Worm (Caenorhabditis elegans) whole organism, L3 larva: ENCODE data around the gene alg-2.

Experiments used
- ZK546.5 ChIP-seq: sonication (generic microtip); optimal IDR thresholded peaks from 2 replicates; lab custom pipeline; 2017; ENCODE audit warnings: missing biosample characterization, missing genetic modification characterization
- aly-2 ChIP-seq: fragments of 150-350 bp; optimal IDR thresholded peaks from 2 replicates; lab custom pipeline; 2014; ENCODE audit warnings: missing biosample characterization, missing genetic modification characterization
- ama-1 ChIP-seq: fragments of 150-350 bp; optimal IDR thresholded peaks from 2 replicates; lab custom pipeline; 2018
- ceh-16 ChIP-seq: sonication (generic microtip); optimal IDR thresholded peaks from 2 replicates; lab custom pipeline; 2017; ENCODE audit warnings: missing biosample characterization, missing genetic modification characterization
- ceh-28 ChIP-seq: fragments of 150-350 bp; optimal IDR thresholded peaks from 2 replicates; lab custom pipeline; 2014; ENCODE audit warnings: missing biosample characterization, missing genetic modification reagents, missing genetic modification characterization
- ceh-82 ChIP-seq: fragments of 150-350 bp; optimal IDR thresholded peaks from 2 replicates; lab custom pipeline; 2014; ENCODE audit warnings: missing biosample characterization, missing genetic modification characterization
- ceh-9 ChIP-seq: sonication (generic microtip); optimal IDR thresholded peaks from 2 replicates; lab custom pipeline; 2018; ENCODE audit warnings: missing biosample characterization, missing genetic modification characterization
- egl-5 ChIP-seq: fragments of 150-350 bp; optimal IDR thresholded peaks from 2 replicates; lab custom pipeline; 2017; ENCODE audit warnings: missing biosample characterization, missing genetic modification reagents, missing genetic modification characterization, inconsistent platforms
- elt-1 ChIP-seq: fragments of 150-350 bp; optimal IDR thresholded peaks from 2 replicates; lab custom pipeline; 2014; ENCODE audit warnings: missing biosample characterization, missing genetic modification characterization
- elt-2 ChIP-seq: sonication (generic microtip); optimal IDR thresholded peaks from 2 replicates; lab custom pipeline; 2016; ENCODE audit warnings: missing genetic modification reagents, mild to moderate bottlenecking, missing genetic modification characterization, missing compliant biosample characterization
- eor-1 ChIP-seq, 2 experiments: fragments of 150-350 bp; optimal IDR thresholded peaks; 2 replicates each; lab custom pipeline; 2014 to 2018; ENCODE audit warnings: missing biosample characterization in 2 of 2, missing genetic modification characterization in 2 of 2
- fkh-10 ChIP-seq: sonication (generic microtip); optimal IDR thresholded peaks from 2 replicates; lab custom pipeline; 2017; ENCODE audit warnings: missing biosample characterization, missing genetic modification reagents, missing genetic modification characterization
- fos-1 ChIP-seq: fragments of 150-350 bp; optimal IDR thresholded peaks from 2 replicates; lab custom pipeline; 2014; ENCODE audit warnings: missing biosample characterization, missing genetic modification characterization
- hmg-11 ChIP-seq: sonication (generic microtip); optimal IDR thresholded peaks from 2 replicates; lab custom pipeline; 2016; ENCODE audit warnings: missing genetic modification characterization, missing compliant biosample characterization
- jun-1 ChIP-seq: fragments of 150-350 bp; optimal IDR thresholded peaks from 2 replicates; lab custom pipeline; 2014; ENCODE audit warnings: missing biosample characterization, missing genetic modification reagents, missing genetic modification characterization
- lin-15B ChIP-seq: fragments of 150-350 bp; optimal IDR thresholded peaks from 2 replicates; lab custom pipeline; 2014; ENCODE audit warnings: missing biosample characterization, missing genetic modification characterization
- lin-39 ChIP-seq: fragments of 150-350 bp; optimal IDR thresholded peaks from 2 replicates; lab custom pipeline; 2018; ENCODE audit warnings: missing biosample characterization, missing genetic modification reagents, missing genetic modification characterization
- lsy-12 ChIP-seq: sonication (generic microtip); optimal IDR thresholded peaks from 2 replicates; lab custom pipeline; 2016; ENCODE audit warnings: mild to moderate bottlenecking, missing genetic modification characterization, missing compliant biosample characterization
- mdl-1 ChIP-seq: fragments of 150-350 bp; optimal IDR thresholded peaks from 2 replicates; lab custom pipeline; 2014; ENCODE audit warnings: missing biosample characterization, missing genetic modification characterization
- nfya-1 ChIP-seq: sonication (generic microtip); optimal IDR thresholded peaks from 2 replicates; lab custom pipeline; 2017; ENCODE audit warnings: missing genetic modification characterization, mild to moderate bottlenecking, missing compliant biosample characterization, antibody characterized with exemption, moderate library complexity; ENCODE audit not compliant: insufficient read depth
- nhr-11 ChIP-seq: fragments of 150-350 bp; optimal IDR thresholded peaks from 2 replicates; lab custom pipeline; 2014; ENCODE audit warnings: missing biosample characterization, missing genetic modification characterization
- nhr-12 ChIP-seq: fragments of 150-350 bp; optimal IDR thresholded peaks from 2 replicates; lab custom pipeline; 2014; ENCODE audit warnings: missing biosample characterization, missing genetic modification characterization
- nhr-23 ChIP-seq: fragments of 150-350 bp; optimal IDR thresholded peaks from 2 replicates; lab custom pipeline; 2014; ENCODE audit warnings: missing biosample characterization, missing genetic modification reagents, missing genetic modification characterization
- nhr-237 ChIP-seq: fragments of 150-350 bp; optimal IDR thresholded peaks from 2 replicates; lab custom pipeline; 2014; ENCODE audit warnings: missing biosample characterization, missing genetic modification characterization
- nhr-25 ChIP-seq: sonication (generic microtip); optimal IDR thresholded peaks from 2 replicates; lab custom pipeline; 2017; ENCODE audit warnings: missing biosample characterization, missing genetic modification characterization
- nhr-28 ChIP-seq: fragments of 150-350 bp; optimal IDR thresholded peaks from 2 replicates; lab custom pipeline; 2014; ENCODE audit warnings: missing biosample characterization, missing genetic modification characterization
- nhr-43 ChIP-seq: sonication (generic microtip); optimal IDR thresholded peaks from 2 replicates; lab custom pipeline; 2016; ENCODE audit warnings: mild to moderate bottlenecking, missing genetic modification characterization, missing compliant biosample characterization; ENCODE audit not compliant: poor library complexity, severe bottlenecking
- nhr-67 ChIP-seq: fragments of 150-350 bp; optimal IDR thresholded peaks from 2 replicates; lab custom pipeline; 2014; ENCODE audit warnings: missing biosample characterization, missing genetic modification characterization
- nhr-76 ChIP-seq: fragments of 150-350 bp; sonication (generic microtip); optimal IDR thresholded peaks from 5 replicates; lab custom pipeline; 2014; ENCODE audit warnings: missing biosample characterization, missing genetic modification characterization
- pha-4 ChIP-seq: fragments of 150-350 bp; optimal IDR thresholded peaks from 2 replicates; lab custom pipeline; 2014; ENCODE audit warnings: missing biosample characterization, missing genetic modification reagents, missing genetic modification characterization
- pqm-1 ChIP-seq: fragments of 150-350 bp; optimal IDR thresholded peaks from 2 replicates; lab custom pipeline; 2017; ENCODE audit warnings: missing biosample characterization, missing genetic modification characterization, inconsistent platforms
- sea-2 ChIP-seq: fragments of 150-350 bp; sonication (generic microtip); optimal IDR thresholded peaks from 4 replicates; lab custom pipeline; 2014; ENCODE audit warnings: missing biosample characterization, missing genetic modification reagents, missing genetic modification characterization
- snpc-4 ChIP-seq: fragments of 150-350 bp; optimal IDR thresholded peaks from 2 replicates; lab custom pipeline; 2014; ENCODE audit warnings: missing biosample characterization, missing genetic modification characterization
- tbx-2 ChIP-seq: sonication (generic microtip); optimal IDR thresholded peaks from 2 replicates; lab custom pipeline; 2016; ENCODE audit warnings: mild to moderate bottlenecking, missing genetic modification characterization, missing compliant biosample characterization
- unc-39 ChIP-seq: sonication (generic microtip); optimal IDR thresholded peaks from 4 replicates; lab custom pipeline; 2017; ENCODE audit warnings: missing biosample characterization, missing genetic modification characterization
- unc-62 ChIP-seq: fragments of 150-350 bp; sonication (generic microtip); optimal IDR thresholded peaks from 4 replicates; lab custom pipeline; 2014; ENCODE audit warnings: missing biosample characterization, missing genetic modification reagents, missing genetic modification characterization
- zag-1 ChIP-seq: fragments of 150-350 bp; optimal IDR thresholded peaks from 2 replicates; lab custom pipeline; 2014; ENCODE audit warnings: missing biosample characterization, missing genetic modification characterization
- ztf-4 ChIP-seq: fragments of 150-350 bp; optimal IDR thresholded peaks from 2 replicates; lab custom pipeline; 2014; ENCODE audit warnings: missing biosample characterization, missing genetic modification characterization

The alg-2 gene

DNA sequence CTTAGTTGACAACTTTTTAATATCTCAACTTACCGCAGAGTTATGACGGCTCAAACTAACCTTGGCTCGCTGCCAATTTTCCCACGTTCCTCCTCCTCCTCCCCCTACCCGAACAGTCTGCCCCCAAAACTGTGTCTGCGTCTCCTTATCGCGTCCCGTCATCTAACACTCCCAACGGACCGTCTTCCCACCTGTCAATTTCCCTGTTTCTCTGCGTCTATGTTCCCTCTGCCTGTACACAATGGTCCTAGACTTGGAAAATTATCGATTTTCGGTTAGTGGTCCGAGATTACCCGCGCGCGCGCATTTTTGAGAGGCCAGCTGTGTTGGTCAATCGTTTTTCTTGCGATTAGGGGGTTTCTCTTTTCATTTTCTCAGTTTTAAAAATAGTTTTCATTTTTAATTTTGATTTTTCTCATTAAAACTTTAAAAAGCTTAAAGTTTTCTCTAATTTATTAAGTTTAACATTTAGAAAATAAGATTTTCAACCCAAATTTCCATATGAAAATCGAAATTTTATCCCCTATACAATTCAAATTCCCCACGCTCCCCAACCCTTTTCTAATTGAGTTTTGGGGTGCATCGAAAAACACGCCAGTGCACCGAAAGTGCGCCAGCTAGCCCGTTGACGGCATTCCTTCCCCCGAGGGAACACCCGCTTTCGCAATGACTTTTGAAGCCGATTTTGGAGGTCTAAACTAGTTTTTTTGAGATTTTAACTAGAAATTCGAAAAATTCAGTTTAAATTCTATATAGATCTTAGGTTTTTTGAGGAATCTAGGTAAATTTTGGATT, at the start of gene alg-2:
Gene alg-2 (plus strand): TSS at position 220 of the 795 bp plus-strand sequence.
- peak; percentile 31 for TF ChIP-seq elt-2 (tag; lab: Kevin White, UChicago)
- TF ChIP-seq lin-39 (tag; lab: Kevin White, UChicago): peak; percentile 4
- peak; percentile 54 for TF ChIP-seq lin-15B (tag; lab: Kevin White, UChicago)
- peak; percentile 44 for TF ChIP-seq pha-4
- no peak for TF ChIP-seq nhr-237 (tag; lab: Kevin White, UChicago)
- no peak for TF ChIP-seq fkh-10
- no peak for TF ChIP-seq ama-1 (lab: Kevin White, UChicago)
- TF ChIP-seq unc-62: no peak
- no peak for TF ChIP-seq nhr-23 (tag; lab: Kevin White, UChicago)
- no peak for TF ChIP-seq ceh-9 (tag; lab: Kevin White, UChicago)
- peak; percentile 73 for TF ChIP-seq snpc-4 (tag; lab: Kevin White, UChicago)
- no peak for TF ChIP-seq nhr-67 (tag; lab: Kevin White, UChicago)
- TF ChIP-seq elt-1 (tag; lab: Kevin White, UChicago): peak; percentile 6
- TF ChIP-seq pqm-1: peak; percentile 10
- TF ChIP-seq nhr-12: no peak
- no peak for TF ChIP-seq ceh-82 (tag; lab: Kevin White, UChicago)
- TF ChIP-seq, all 47 proteins: peak for 7

DNA sequence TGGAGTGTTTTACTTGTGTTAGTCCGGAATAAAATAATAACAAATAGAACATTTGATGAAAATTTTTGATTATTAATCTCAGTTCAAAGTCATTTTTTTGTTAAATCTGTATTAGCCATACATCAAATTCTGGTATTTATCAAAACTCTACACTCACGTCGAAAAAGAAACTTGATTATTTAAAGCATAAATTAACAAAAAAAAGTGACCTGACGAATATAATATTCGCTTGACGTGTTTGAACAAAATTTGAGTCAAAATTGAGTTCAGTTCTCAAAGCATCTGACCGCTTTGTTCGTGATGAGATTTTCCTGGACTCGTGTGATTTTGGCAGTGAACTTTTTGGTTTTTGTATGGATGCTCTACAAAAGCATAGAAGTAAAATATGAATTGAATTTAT, 49.5 kb upstream of the alg-2 start, which contains the start of gene F46F5.10:
Gene F46F5.10 (plus strand): TSS at position 301 of the 400 bp plus-strand sequence.
- TF ChIP-seq mdl-1 (tag; lab: Kevin White, UChicago) (no peak), ceh-16 (tag; lab: Kevin White, UChicago) (no peak), snpc-4 (tag; lab: Kevin White, UChicago) (no peak), nhr-237 (tag; lab: Kevin White, UChicago) (no peak), nhr-43 (tag; lab: Kevin White, UChicago) (no peak), jun-1 (tag; lab: Kevin White, UChicago) (no peak), ceh-28 (tag; lab: Kevin White, UChicago) (no peak), lin-15B (tag; lab: Kevin White, UChicago) (no peak), nhr-23 (tag; lab: Kevin White, UChicago) (no peak), aly-2 (no peak), ZK546.5 (no peak), nhr-76 (tag; lab: Kevin White, UChicago) (no peak), nfya-1 (tag; lab: Kevin White, UChicago) (no peak), ztf-4 (tag; lab: Kevin White, UChicago) (no peak), nhr-11 (tag; lab: Kevin White, UChicago) (no peak), zag-1 (no peak), sea-2 (GFP tag; lab: Kevin White, UChicago) (no peak), eor-1 (tag; optimal IDR thresholded peaks at IDR 0.05; lab: Kevin White, UChicago) (no peak), pqm-1 (no peak), egl-5 (no peak)

ce11 chrII:825521-825920, 47.5 kb upstream of the alg-2 start, which contains the start of gene F28A10.1:
TSS of gene F28A10.1 (plus strand) at chrII:825821.
- TF ChIP-seq lsy-12 (no peak), elt-1 (tag; lab: Kevin White, UChicago) (no peak), ceh-28 (tag; lab: Kevin White, UChicago) (no peak), elt-2 (tag; lab: Kevin White, UChicago) (no peak), sea-2 (GFP tag; lab: Kevin White, UChicago) (no peak), nhr-23 (tag; lab: Kevin White, UChicago) (no peak), fkh-10 (no peak), mdl-1 (tag; lab: Kevin White, UChicago) (no peak), nhr-12 (no peak), nhr-28 (tag; lab: Kevin White, UChicago) (no peak), zag-1 (no peak), nhr-67 (tag; lab: Kevin White, UChicago) (no peak), nhr-76 (tag; lab: Kevin White, UChicago) (no peak), ceh-16 (tag; lab: Kevin White, UChicago) (no peak)

DNA sequence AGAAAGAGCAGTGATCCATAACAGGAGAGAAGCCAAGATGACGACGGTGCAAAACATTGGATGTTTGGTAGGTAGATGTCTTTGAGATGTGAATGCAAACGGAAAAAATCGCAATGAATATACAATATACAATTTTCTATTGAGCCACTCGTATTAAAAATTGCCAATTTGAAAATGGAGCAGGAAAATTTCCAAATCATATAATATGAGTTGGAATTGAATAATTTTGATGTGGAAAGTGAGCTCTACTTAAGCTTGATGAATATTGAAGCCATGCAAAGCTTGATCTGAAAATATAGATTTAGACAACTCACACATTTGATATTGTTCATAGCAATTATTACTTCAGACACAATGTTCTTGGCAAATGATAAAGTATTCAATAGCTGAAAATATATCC, 34.6 kb upstream of the alg-2 start, which contains the start of gene F28A10.8:
Gene F28A10.8 (minus strand): TSS at position 101 of the 400 bp plus-strand sequence.
- TF ChIP-seq fos-1 (no peak), lsy-12 (no peak), nhr-237 (tag; lab: Kevin White, UChicago) (no peak), elt-1 (tag; lab: Kevin White, UChicago) (no peak), nhr-25 (no peak), elt-2 (tag; lab: Kevin White, UChicago) (no peak), eor-1 (tag; optimal IDR thresholded peaks at IDR 0.05; lab: Kevin White, UChicago) (no peak), ceh-28 (tag; lab: Kevin White, UChicago) (no peak), tbx-2 (tag; lab: Kevin White, UChicago) (no peak), lin-15B (tag; lab: Kevin White, UChicago) (no peak), lin-39 (tag; lab: Kevin White, UChicago) (no peak), unc-39 (tag; lab: Kevin White, UChicago) (no peak), nhr-67 (tag; lab: Kevin White, UChicago) (no peak), hmg-11 (tag; lab: Kevin White, UChicago) (no peak), egl-5 (no peak), snpc-4 (tag; lab: Kevin White, UChicago) (no peak)
